Worm (Caenorhabditis elegans) whole organism, L2 larva: ENCODE results near the gene srh-304.

ENCODE experiments used
- F13H6.1 ChIP-seq: sonication (generic microtip); optimal IDR thresholded peaks from 2 replicates; lab custom pipeline; 2016; ENCODE audit warnings: missing genetic modification characterization, missing compliant biosample characterization
- ceh-16 ChIP-seq: fragments of 150-350 bp; optimal IDR thresholded peaks from 2 replicates; lab custom pipeline; 2014; ENCODE audit warnings: missing biosample characterization, missing genetic modification characterization
- lin-11 ChIP-seq: fragments of 150-350 bp; sonication (generic microtip); optimal IDR thresholded peaks from 2 replicates; lab custom pipeline; 2014; ENCODE audit warnings: missing biosample characterization, missing genetic modification characterization, inconsistent platforms, mixed read lengths
- mab-5 ChIP-seq: fragments of 150-350 bp; optimal IDR thresholded peaks from 2 replicates; lab custom pipeline; 2014; ENCODE audit warnings: missing biosample characterization, missing genetic modification characterization
- unc-62 ChIP-seq: fragments of 150-350 bp; optimal IDR thresholded peaks from 2 replicates; lab custom pipeline; 2014; ENCODE audit warnings: missing biosample characterization, missing genetic modification reagents, missing genetic modification characterization

DNA sequence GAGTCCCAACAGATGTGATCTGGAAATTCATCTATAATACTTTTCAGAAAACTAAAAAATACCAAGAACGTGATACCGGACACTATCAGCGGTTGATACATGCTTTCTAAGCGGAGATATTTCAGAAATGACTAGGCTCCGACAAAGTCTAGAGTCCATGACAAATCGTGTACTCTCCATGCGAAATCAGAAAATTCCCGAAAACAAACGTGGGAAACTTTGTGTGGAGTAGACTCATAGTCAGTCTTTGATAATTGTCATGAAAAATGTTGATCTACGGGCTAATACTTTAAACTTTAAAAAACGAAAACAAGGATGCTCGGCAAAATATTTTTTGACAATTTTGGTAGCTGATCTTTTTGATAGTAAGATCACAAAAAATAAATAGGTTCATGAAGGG lies 29.6 kb upstream of the srh-304 start, which contains the start of gene srx-18:
- no peak for TF ChIP-seq F13H6.1
- no peak for TF ChIP-seq ceh-16 (tag; lab: Kevin White, UChicago)
- TF ChIP-seq unc-62 (GFP tag; lab: Kevin White, UChicago) = no peak
- no peak for TF ChIP-seq lin-11 (tag; lab: Kevin White, UChicago)
- no peak for TF ChIP-seq mab-5 (tag; lab: Kevin White, UChicago)
